Worm (Caenorhabditis elegans): Measurements from ENCODE around the gene srh-287.

srh-287 gene

DNA sequence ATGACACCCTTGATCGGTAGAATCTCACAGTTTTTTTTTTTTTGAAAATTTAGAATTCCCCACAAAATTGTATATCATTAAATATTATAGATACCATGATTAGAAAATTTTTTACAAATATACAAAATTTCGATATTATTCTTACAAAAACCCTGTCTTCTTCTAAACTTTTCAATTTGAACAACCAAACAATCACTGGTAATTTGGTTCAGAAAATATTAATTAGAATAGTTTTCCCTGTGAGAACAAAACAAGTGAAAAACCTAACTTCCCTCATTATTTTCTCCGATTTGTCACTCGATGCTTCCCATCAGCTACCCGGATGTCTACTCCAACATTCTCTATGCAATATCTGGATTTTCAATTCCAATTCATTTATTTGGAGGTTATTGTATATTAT, 9.4 kb downstream of the srh-287 start, which contains the start of gene srh-296:
TSS of gene srh-296 (plus strand) at position 301 of the 400 bp plus-strand sequence.
- TF ChIP-seq klf-2 (GFP tag; conservative IDR thresholded peaks at IDR 0.05) (no peak), ztf-23 (GFP tag; IDR thresholded peaks at IDR 0.05) (no peak), tab-1 (GFP tag; IDR thresholded peaks at IDR 0.05) (no peak), med-1 (GFP tag; optimal IDR thresholded peaks at IDR 0.05; ENCODE audit: insufficient read depth) (no peak)

DNA sequence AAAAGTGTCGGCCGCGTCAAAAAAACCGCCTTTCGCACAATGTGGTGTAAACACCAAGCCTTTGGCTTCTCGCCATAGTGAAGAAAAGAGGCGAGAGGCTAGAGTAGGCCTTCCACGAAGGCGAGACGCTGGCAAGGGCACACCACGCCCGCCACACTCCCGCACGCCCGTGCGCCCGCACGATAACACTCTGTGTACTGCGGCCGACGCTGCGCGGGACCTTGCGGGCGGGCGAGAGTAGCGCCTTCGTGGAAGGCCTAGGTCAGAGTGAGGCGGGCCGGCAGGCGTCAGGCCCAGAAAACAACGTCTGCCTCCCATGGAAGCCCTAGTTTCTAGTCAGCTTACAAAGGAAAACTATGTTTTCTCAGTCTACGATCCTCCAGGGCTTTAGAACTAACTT, 11.5 kb downstream of the srh-287 start:
- no peak for TF ChIP-seq tab-1 (GFP tag; IDR thresholded peaks at IDR 0.05)
- TF ChIP-seq ref-1 (GFP tag; conservative IDR thresholded peaks at IDR 0.05): no peak
- no peak for TF ChIP-seq klf-2 (GFP tag; conservative IDR thresholded peaks at IDR 0.05)
- TF ChIP-seq cog-1 (tag; optimal IDR thresholded peaks at IDR 0.05): no peak
- no peak for TF ChIP-seq ztf-29 (GFP tag; IDR thresholded peaks at IDR 0.05)
- no peak for TF ChIP-seq med-1 (GFP tag; optimal IDR thresholded peaks at IDR 0.05; ENCODE audit: insufficient read depth)
- no peak for TF ChIP-seq ztf-23 (GFP tag; IDR thresholded peaks at IDR 0.05)
- no peak for TF ChIP-seq T22C8.4 (GFP tag; IDR thresholded peaks at IDR 0.05)
- TF ChIP-seq flt-1 (GFP tag; IDR thresholded peaks at IDR 0.05): no peak

DNA sequence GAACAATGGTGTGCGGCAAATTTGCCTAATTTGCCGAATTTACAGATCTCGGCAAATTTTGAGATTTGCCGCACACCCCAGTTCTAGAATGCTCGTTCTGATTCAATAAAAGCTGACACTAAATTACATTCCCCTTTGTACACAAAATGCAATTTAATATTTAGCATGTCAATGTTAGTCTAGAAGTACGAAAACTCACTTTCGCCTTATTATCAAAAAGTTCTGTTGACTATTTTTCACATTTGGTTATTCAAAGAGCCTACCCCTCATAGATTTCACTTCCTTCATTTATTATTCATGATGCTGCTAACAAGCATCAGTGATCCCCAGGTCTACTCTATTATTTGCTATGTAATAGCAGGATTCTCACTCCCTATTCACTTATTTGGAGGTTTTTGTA, 17.9 kb downstream of the srh-287 start, which contains the start of gene srh-298:
TSS of gene srh-298 (plus strand) at position 301 of the 400 bp plus-strand sequence.
- TF ChIP-seq ztf-23 (GFP tag; IDR thresholded peaks at IDR 0.05) (no peak), ref-1 (GFP tag; conservative IDR thresholded peaks at IDR 0.05) (no peak), flt-1 (GFP tag; IDR thresholded peaks at IDR 0.05) (no peak)

DNA sequence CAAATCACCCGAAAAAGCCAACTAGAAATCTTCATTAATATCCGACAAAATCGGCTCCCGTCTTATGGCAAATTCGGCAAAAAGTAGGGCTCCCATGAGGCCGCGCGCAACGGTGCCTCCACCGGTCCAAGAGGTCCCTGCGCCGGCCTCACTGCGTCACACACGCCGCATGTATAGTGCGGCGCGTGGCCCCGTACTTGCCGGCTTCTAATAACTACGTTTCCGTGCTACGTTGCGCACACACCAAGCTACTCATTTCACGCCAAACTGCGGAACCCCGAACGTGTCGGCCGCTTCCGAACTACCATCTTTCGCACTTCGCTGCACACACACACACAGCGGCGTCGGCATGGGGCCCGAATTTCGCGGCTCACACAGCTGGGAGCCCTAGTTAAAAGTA, 19.1 kb downstream of the srh-287 start:
- TF ChIP-seq ztf-29 (GFP tag; IDR thresholded peaks at IDR 0.05) (no peak), klf-2 (GFP tag; conservative IDR thresholded peaks at IDR 0.05) (no peak), tab-1 (GFP tag; IDR thresholded peaks at IDR 0.05) (0 out of 2 replicates have a peak, but pooled peaks have one; percentile 52), med-1 (GFP tag; optimal IDR thresholded peaks at IDR 0.05; ENCODE audit: insufficient read depth) (no peak), cog-1 (tag; optimal IDR thresholded peaks at IDR 0.05) (no peak), ref-1 (GFP tag; conservative IDR thresholded peaks at IDR 0.05) (no peak), flt-1 (GFP tag; IDR thresholded peaks at IDR 0.05) (no peak), ztf-23 (GFP tag; IDR thresholded peaks at IDR 0.05) (0 out of 2 replicates have a peak, but pooled peaks have one; percentile 25), T22C8.4 (GFP tag; IDR thresholded peaks at IDR 0.05) (no peak)

DNA sequence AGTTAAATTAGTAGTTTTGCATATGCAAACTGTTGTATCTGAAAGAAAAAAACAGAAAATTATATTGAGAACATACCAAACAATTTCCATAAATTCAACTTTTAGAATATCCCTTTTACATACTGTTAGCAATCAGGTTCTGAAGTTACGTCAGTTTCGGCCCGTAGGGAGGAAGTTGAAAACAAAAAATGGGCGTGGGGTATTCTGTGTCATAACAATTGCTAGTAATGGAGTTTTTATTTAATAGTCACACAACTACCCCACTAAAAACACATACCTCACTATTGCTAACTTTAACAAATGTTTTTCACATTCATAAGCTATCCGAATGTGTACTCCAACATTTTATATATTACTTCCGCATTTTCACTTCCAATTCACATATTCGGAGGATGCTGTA, 21.2 kb downstream of the srh-287 start, which contains the start of gene srh-300:
TSS of gene srh-300 (plus strand) at position 301 of the 400 bp plus-strand sequence.
- TF ChIP-seq flt-1 (GFP tag; IDR thresholded peaks at IDR 0.05) (no peak), med-1 (GFP tag; optimal IDR thresholded peaks at IDR 0.05; ENCODE audit: insufficient read depth) (no peak), ref-1 (GFP tag; conservative IDR thresholded peaks at IDR 0.05) (no peak), cog-1 (tag; optimal IDR thresholded peaks at IDR 0.05) (no peak), klf-2 (GFP tag; conservative IDR thresholded peaks at IDR 0.05) (no peak), T22C8.4 (GFP tag; IDR thresholded peaks at IDR 0.05) (no peak), ztf-29 (GFP tag; IDR thresholded peaks at IDR 0.05) (no peak), tab-1 (GFP tag; IDR thresholded peaks at IDR 0.05) (no peak), ztf-23 (GFP tag; IDR thresholded peaks at IDR 0.05) (no peak)

DNA sequence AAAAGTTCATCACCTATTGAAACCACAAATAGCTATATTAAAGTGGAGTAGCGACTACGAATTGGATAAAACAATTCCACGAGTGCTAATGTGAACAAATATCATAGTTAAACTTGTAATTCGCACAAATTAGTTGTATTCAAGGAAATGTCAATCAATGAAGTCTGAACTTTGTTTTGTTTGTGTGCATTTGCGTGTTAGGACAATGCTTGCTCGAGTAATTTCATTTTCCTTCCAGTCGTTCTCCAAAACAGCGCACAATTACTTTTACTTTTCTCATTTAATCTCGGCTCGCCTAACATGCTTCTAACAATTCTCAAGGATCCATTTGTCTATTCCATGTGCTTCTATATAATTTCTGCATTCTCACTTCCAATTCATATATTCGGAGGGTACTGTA, 24.0 kb downstream of the srh-287 start, which contains the start of gene srh-301:
TSS of gene srh-301 (plus strand) at position 301 of the 400 bp plus-strand sequence.
- TF ChIP-seq med-1 (GFP tag; optimal IDR thresholded peaks at IDR 0.05; ENCODE audit: insufficient read depth) (no peak), T22C8.4 (GFP tag; IDR thresholded peaks at IDR 0.05) (no peak), tab-1 (GFP tag; IDR thresholded peaks at IDR 0.05) (no peak), klf-2 (GFP tag; conservative IDR thresholded peaks at IDR 0.05) (no peak), ref-1 (GFP tag; conservative IDR thresholded peaks at IDR 0.05) (no peak), flt-1 (GFP tag; IDR thresholded peaks at IDR 0.05) (no peak), cog-1 (tag; optimal IDR thresholded peaks at IDR 0.05) (no peak), ztf-23 (GFP tag; IDR thresholded peaks at IDR 0.05) (no peak), ztf-29 (GFP tag; IDR thresholded peaks at IDR 0.05) (no peak)

DNA sequence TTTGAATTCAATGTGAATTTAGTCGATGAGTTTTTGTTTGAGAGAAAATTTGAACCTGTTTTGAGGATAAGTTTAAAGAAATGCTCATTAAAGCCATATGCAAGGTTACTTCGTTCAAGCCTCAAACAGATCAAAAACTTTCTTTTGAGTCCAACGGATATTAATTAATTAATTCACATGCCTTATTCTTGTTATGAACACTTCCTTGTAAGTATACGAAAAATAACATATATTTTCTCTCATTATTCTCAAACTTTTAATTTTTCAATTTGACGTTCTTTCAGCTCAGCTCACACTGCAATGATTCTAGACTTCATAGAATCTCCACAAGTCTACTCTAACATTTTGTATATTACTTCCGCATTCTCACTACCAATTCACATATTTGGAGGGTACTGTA, 27.7 kb downstream of the srh-287 start, which contains the start of gene srh-304:
TSS of gene srh-304 (plus strand) at position 301 of the 400 bp plus-strand sequence.
- TF ChIP-seq cog-1 (tag; optimal IDR thresholded peaks at IDR 0.05) (no peak), med-1 (GFP tag; optimal IDR thresholded peaks at IDR 0.05; ENCODE audit: insufficient read depth) (no peak), ztf-23 (GFP tag; IDR thresholded peaks at IDR 0.05) (no peak), ref-1 (GFP tag; conservative IDR thresholded peaks at IDR 0.05) (no peak), klf-2 (GFP tag; conservative IDR thresholded peaks at IDR 0.05) (no peak), flt-1 (GFP tag; IDR thresholded peaks at IDR 0.05) (no peak), tab-1 (GFP tag; IDR thresholded peaks at IDR 0.05) (no peak), ztf-29 (GFP tag; IDR thresholded peaks at IDR 0.05) (no peak), T22C8.4 (GFP tag; IDR thresholded peaks at IDR 0.05) (no peak)

DNA sequence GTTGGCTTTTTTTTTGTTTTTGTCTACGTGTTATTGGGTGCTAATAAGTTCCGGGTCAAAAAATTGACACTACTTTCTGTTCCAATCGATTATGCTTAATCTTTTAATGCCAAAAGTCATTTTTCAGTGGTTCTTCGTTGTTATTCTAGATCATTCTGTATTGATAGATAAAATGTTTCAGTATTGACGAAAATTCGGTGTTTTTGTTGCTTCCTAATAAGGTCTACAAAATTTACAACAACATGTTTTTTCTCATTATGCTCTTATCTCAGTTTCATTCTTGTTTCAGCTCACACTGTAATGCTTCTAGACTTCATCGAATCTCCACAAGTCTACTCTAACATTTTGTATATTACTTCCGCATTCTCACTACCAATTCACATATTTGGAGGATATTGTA, 30.7 kb downstream of the srh-287 start, which contains the start of gene srh-303:
TSS of gene srh-303 (plus strand) at position 301 of the 400 bp plus-strand sequence.
- TF ChIP-seq cog-1 (tag; optimal IDR thresholded peaks at IDR 0.05) (no peak), med-1 (GFP tag; optimal IDR thresholded peaks at IDR 0.05; ENCODE audit: insufficient read depth) (no peak), tab-1 (GFP tag; IDR thresholded peaks at IDR 0.05) (no peak)

DNA sequence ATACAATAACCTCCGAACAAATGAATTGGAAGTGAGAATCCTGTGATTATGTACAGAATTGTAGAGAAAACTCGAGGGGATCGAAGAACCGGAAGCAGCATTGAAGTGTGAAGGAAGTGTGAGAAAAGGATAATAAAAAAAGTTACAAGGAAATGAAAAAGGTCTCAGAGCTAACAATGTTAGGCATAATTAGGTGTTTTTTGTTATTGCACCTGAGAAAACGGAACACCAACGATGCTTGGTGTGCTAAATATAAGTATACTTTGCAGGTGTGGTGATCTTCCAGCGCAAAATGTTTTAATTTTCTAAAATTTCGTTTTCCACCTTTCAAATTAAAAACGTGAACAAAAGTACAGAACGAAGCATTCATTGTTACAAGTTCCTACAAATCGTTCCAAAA, 43.5 kb downstream of the srh-287 start, which contains the start of gene srh-286:
TSS of gene srh-286 (minus strand) at position 101 of the 400 bp plus-strand sequence.
- TF ChIP-seq med-1 (GFP tag; optimal IDR thresholded peaks at IDR 0.05; ENCODE audit: insufficient read depth): no peak
- TF ChIP-seq ztf-23 (GFP tag; IDR thresholded peaks at IDR 0.05): no peak
- TF ChIP-seq cog-1 (tag; optimal IDR thresholded peaks at IDR 0.05): no peak
- no peak for TF ChIP-seq T22C8.4 (GFP tag; IDR thresholded peaks at IDR 0.05)
- no peak for TF ChIP-seq ztf-29 (GFP tag; IDR thresholded peaks at IDR 0.05)
- no peak for TF ChIP-seq klf-2 (GFP tag; conservative IDR thresholded peaks at IDR 0.05)
- no peak for TF ChIP-seq flt-1 (GFP tag; IDR thresholded peaks at IDR 0.05)
- TF ChIP-seq tab-1 (GFP tag; IDR thresholded peaks at IDR 0.05): no peak
- TF ChIP-seq ref-1 (GFP tag; conservative IDR thresholded peaks at IDR 0.05): no peak

DNA sequence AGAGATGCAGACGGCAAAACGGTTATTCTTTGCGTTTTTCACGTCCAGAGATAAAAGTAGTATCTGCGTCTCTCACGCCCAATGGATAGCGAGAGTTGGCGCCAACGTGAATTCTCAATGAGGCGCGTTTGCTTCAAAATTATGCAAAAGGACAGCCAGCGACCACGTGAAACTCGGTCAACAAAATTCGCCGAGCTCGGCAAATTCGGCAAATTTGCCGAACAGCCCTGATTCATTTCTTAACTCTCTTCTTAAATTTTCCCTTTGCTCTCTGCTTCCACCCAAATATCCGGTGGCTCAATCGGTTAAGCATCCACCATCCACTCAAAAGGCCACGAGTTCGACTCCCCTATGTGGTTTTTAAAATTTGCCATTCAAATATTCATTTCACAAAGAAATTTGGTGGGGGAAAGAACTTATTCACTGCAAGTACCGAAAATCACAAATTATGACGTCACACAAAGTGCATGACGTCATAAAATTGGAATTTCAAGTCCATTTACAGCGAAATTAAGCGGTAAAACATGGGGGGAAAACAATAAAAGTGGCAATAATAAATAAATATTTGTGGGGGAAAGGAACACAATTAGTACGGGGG, 44.8 kb downstream of the srh-287 start:
- no peak for TF ChIP-seq cog-1 (tag; optimal IDR thresholded peaks at IDR 0.05)
- TF ChIP-seq ztf-29 (GFP tag; IDR thresholded peaks at IDR 0.05): no peak
- TF ChIP-seq klf-2 (GFP tag; conservative IDR thresholded peaks at IDR 0.05): no peak
- TF ChIP-seq ref-1 (GFP tag; conservative IDR thresholded peaks at IDR 0.05): no peak
- no peak for TF ChIP-seq T22C8.4 (GFP tag; IDR thresholded peaks at IDR 0.05)
- no peak for TF ChIP-seq tab-1 (GFP tag; IDR thresholded peaks at IDR 0.05)
- TF ChIP-seq med-1 (GFP tag; optimal IDR thresholded peaks at IDR 0.05; ENCODE audit: insufficient read depth): no peak
- no peak for TF ChIP-seq ztf-23 (GFP tag; IDR thresholded peaks at IDR 0.05)
- TF ChIP-seq flt-1 (GFP tag; IDR thresholded peaks at IDR 0.05): no peak

Data from whole organism, midembryonic.